Fruit fly (Drosophila melanogaster) whole organism, embryonic: ENCODE measurements around the gene retm.

Experiments
- Bgb ChIP-seq: fragments of 200-800 bp; sonication (Bioruptor generic); IDR thresholded peaks from 2 replicates; pipeline ENCODE4 v1.3.6; 2022; ENCODE audit warnings: missing biosample characterization, missing genetic modification characterization; ENCODE audit not compliant: partially characterized antibody
- CG10431 ChIP-seq: fragments of 200-800 bp; sonication (Bioruptor generic); optimal IDR thresholded peaks from 3 replicates; lab custom pipeline; 2018; ENCODE audit warnings: missing biosample characterization, mild to moderate bottlenecking, missing genetic modification characterization
- CG10979 ChIP-seq: fragments of 200-800 bp; sonication (Bioruptor generic); optimal IDR thresholded peaks from 2 replicates; lab custom pipeline; 2018; ENCODE audit warnings: missing biosample characterization, mild to moderate bottlenecking, missing genetic modification characterization, moderate library complexity
- CG11085 ChIP-seq: fragments of 200-800 bp; sonication (Bioruptor generic); IDR thresholded peaks from 2 replicates; pipeline ENCODE4 v1.3.6; 2022; ENCODE audit warnings: missing biosample characterization, missing genetic modification characterization
- CG13624 ChIP-seq: fragments of 200-800 bp; sonication (Bioruptor generic); optimal IDR thresholded peaks from 2 replicates; lab custom pipeline; 2016; ENCODE audit warnings: missing biosample characterization, missing genetic modification characterization
- CG13894 ChIP-seq: fragments of 200-800 bp; sonication (Bioruptor generic); optimal IDR thresholded peaks from 3 replicates; lab custom pipeline; 2018; ENCODE audit warnings: missing biosample characterization, mild to moderate bottlenecking, missing genetic modification characterization, moderate library complexity
- CG14667 ChIP-seq: fragments of 200-800 bp; sonication (Bioruptor generic); IDR thresholded peaks from 2 replicates; pipeline ENCODE4 v1.3.6; 2022; ENCODE audit warnings: missing biosample characterization, missing genetic modification characterization
- CG15011 ChIP-seq: fragments of 200-800 bp; sonication (Bioruptor generic); optimal IDR thresholded peaks from 3 replicates; lab custom pipeline; 2018; ENCODE audit warnings: missing biosample characterization, mild to moderate bottlenecking, missing genetic modification characterization
- CG15601 ChIP-seq: fragments of 200-800 bp; sonication (Bioruptor generic); optimal IDR thresholded peaks from 3 replicates; lab custom pipeline; 2019; ENCODE audit warnings: missing biosample characterization, mild to moderate bottlenecking, missing genetic modification characterization, moderate library complexity
- CG1647 ChIP-seq: fragments of 200-800 bp; sonication (Bioruptor generic); optimal IDR thresholded peaks from 3 replicates; lab custom pipeline; 2016; ENCODE audit warnings: missing biosample characterization, missing genetic modification characterization
- CG17186 ChIP-seq: fragments of 200-800 bp; sonication (Bioruptor generic); optimal IDR thresholded peaks from 3 replicates; lab custom pipeline; 2017; ENCODE audit warnings: missing biosample characterization, missing genetic modification reagents, missing genetic modification characterization
- CG17385 ChIP-seq: fragments of 200-800 bp; sonication (Bioruptor generic); optimal IDR thresholded peaks from 3 replicates; lab custom pipeline; 2018; ENCODE audit warnings: missing biosample characterization, mild to moderate bottlenecking, missing genetic modification characterization
- CG18599 ChIP-seq: fragments of 200-800 bp; sonication (Bioruptor generic); optimal IDR thresholded peaks from 3 replicates; lab custom pipeline; 2017; ENCODE audit warnings: missing biosample characterization, missing genetic modification characterization, mild to moderate bottlenecking, moderate library complexity, missing genetic modification reagents
- CG3838 ChIP-seq: fragments of 200-800 bp; sonication (Bioruptor generic); optimal IDR thresholded peaks from 3 replicates; lab custom pipeline; 2016; ENCODE audit warnings: missing biosample characterization, missing genetic modification characterization
- CG7745 ChIP-seq: fragments of 200-800 bp; sonication (Bioruptor generic); optimal IDR thresholded peaks from 2 replicates; lab custom pipeline; 2018; ENCODE audit warnings: missing biosample characterization, mild to moderate bottlenecking, missing genetic modification characterization, moderate library complexity
- CG8765 ChIP-seq: fragments of 200-800 bp; sonication (Bioruptor generic); IDR thresholded peaks from 2 replicates; pipeline ENCODE4 v1.3.6; 2022; ENCODE audit warnings: missing biosample characterization, missing genetic modification characterization
- CG8944 ChIP-seq: fragments of 200-800 bp; sonication (Bioruptor generic); optimal IDR thresholded peaks from 3 replicates; lab custom pipeline; 2016; ENCODE audit warnings: missing biosample characterization, missing genetic modification characterization
- CG9932 ChIP-seq: fragments of 200-800 bp; sonication (Bioruptor generic); IDR thresholded peaks from 2 replicates; pipeline ENCODE4 v1.3.6; 2022; ENCODE audit warnings: missing biosample characterization, missing genetic modification characterization
- Dip2 ChIP-seq: fragments of 200-800 bp; sonication (Bioruptor generic); IDR thresholded peaks from 2 replicates; pipeline ENCODE4 v1.3.6; 2022; ENCODE audit warnings: missing biosample characterization, missing genetic modification characterization
- Drgx ChIP-seq: fragments of 200-800 bp; sonication (Bioruptor generic); IDR thresholded peaks from 2 replicates; pipeline ENCODE4 v1.3.6; 2022; ENCODE audit warnings: missing biosample characterization, missing genetic modification characterization
- Elba2 ChIP-seq: fragments of 200-800 bp; sonication (Bioruptor generic); optimal IDR thresholded peaks from 3 replicates; lab custom pipeline; 2016; ENCODE audit warnings: missing biosample characterization, missing genetic modification characterization
- HLH3B ChIP-seq: fragments of 200-800 bp; sonication (Bioruptor generic); IDR thresholded peaks from 2 replicates; pipeline ENCODE4 v1.3.6; 2022; ENCODE audit warnings: missing biosample characterization, missing genetic modification characterization
- Hey ChIP-seq: fragments of 200-800 bp; sonication (Bioruptor generic); optimal IDR thresholded peaks from 3 replicates; lab custom pipeline; 2018; ENCODE audit warnings: missing biosample characterization, mild to moderate bottlenecking, missing genetic modification characterization
- NC2β ChIP-seq: fragments of 200-800 bp; sonication (Bioruptor generic); optimal IDR thresholded peaks from 2 replicates; lab custom pipeline; 2016; ENCODE audit warnings: missing biosample characterization, missing genetic modification characterization
- Oli ChIP-seq: fragments of 200-800 bp; sonication (Bioruptor generic); optimal IDR thresholded peaks from 2 replicates; lab custom pipeline; 2018; ENCODE audit warnings: missing biosample characterization, mild to moderate bottlenecking, missing genetic modification characterization, moderate library complexity
- Pdp1 ChIP-seq, 2 experiments: fragments of 200-800 bp; sonication (Bioruptor generic); optimal IDR thresholded peaks; 3 replicates each; lab custom pipeline; 2016; ENCODE audit warnings: missing biosample characterization in 2 of 2, missing genetic modification characterization in 2 of 2, mild to moderate bottlenecking in 1 of 2, moderate library complexity in 1 of 2
- Poxn ChIP-seq: fragments of 200-800 bp; sonication (Bioruptor generic); IDR thresholded peaks from 2 replicates; pipeline ENCODE4 v1.3.6; 2022; ENCODE audit warnings: missing biosample characterization, missing genetic modification characterization
- Sin3A ChIP-seq: fragments of >200 bp; optimal IDR thresholded peaks from 2 replicates; lab custom pipeline; 2018
- Xbp1 ChIP-seq: fragments of 200-800 bp; sonication (Bioruptor generic); optimal IDR thresholded peaks from 3 replicates; lab custom pipeline; 2016; ENCODE audit warnings: missing biosample characterization, mild to moderate bottlenecking, missing genetic modification characterization
- Xrp1 ChIP-seq: fragments of 200-800 bp; sonication (Bioruptor generic); IDR thresholded peaks from 2 replicates; pipeline ENCODE4 v1.3.6; 2022; ENCODE audit warnings: missing biosample characterization, missing genetic modification characterization
- aop ChIP-seq: fragments of 200-800 bp; sonication (Bioruptor generic); IDR thresholded peaks from 2 replicates; pipeline ENCODE4 v1.3.6; 2022; ENCODE audit warnings: missing biosample characterization, missing genetic modification characterization
- bcd ChIP-seq: fragments of 200-800 bp; sonication (Bioruptor generic); optimal IDR thresholded peaks from 2 replicates; lab custom pipeline; 2017; ENCODE audit warnings: missing biosample characterization, mild to moderate bottlenecking, missing genetic modification characterization
- chm ChIP-seq: fragments of 200-800 bp; sonication (Bioruptor generic); IDR thresholded peaks from 2 replicates; pipeline ENCODE4 v1.3.6; 2022; ENCODE audit warnings: missing biosample characterization, missing genetic modification characterization
- ci ChIP-seq: fragments of 200-800 bp; sonication (Bioruptor generic); IDR thresholded peaks from 3 replicates; pipeline ENCODE4 v1.3.6; 2022; ENCODE audit warnings: missing biosample characterization, missing genetic modification characterization
- dm ChIP-seq: fragments of 200-800 bp; sonication (Bioruptor generic); optimal IDR thresholded peaks from 3 replicates; lab custom pipeline; 2016; ENCODE audit warnings: missing biosample characterization, missing genetic modification characterization
- ewg ChIP-seq: fragments of 200-800 bp; sonication (Bioruptor generic); optimal IDR thresholded peaks from 3 replicates; lab custom pipeline; 2017; ENCODE audit warnings: mild to moderate bottlenecking, missing biosample characterization, missing genetic modification reagents, missing genetic modification characterization
- gro ChIP-seq: fragments of 200-800 bp; sonication (Bioruptor generic); optimal IDR thresholded peaks from 2 replicates; lab custom pipeline; 2016; ENCODE audit warnings: missing biosample characterization, missing genetic modification characterization
- gt ChIP-seq: fragments of 200-800 bp; sonication (Bioruptor generic); IDR thresholded peaks from 2 replicates; pipeline ENCODE4 v1.3.6; 2022; ENCODE audit warnings: missing biosample characterization, missing genetic modification characterization
- inv ChIP-seq: fragments of 200-800 bp; sonication (Bioruptor generic); IDR thresholded peaks from 2 replicates; pipeline ENCODE4 v1.3.6; 2022; ENCODE audit warnings: missing biosample characterization, missing genetic modification characterization; ENCODE audit not compliant: partially characterized antibody
- lbe ChIP-seq: fragments of 200-800 bp; sonication (Bioruptor generic); optimal IDR thresholded peaks from 2 replicates; lab custom pipeline; 2016; ENCODE audit warnings: missing biosample characterization, mild to moderate bottlenecking, missing genetic modification characterization
- otp ChIP-seq: fragments of 200-800 bp; sonication (Bioruptor generic); IDR thresholded peaks from 3 replicates; pipeline ENCODE4, ENCODE4 v1.3.6; 2022; ENCODE audit warnings: missing biosample characterization, missing genetic modification characterization
- pho ChIP-seq: fragments of 200-800 bp; sonication (Bioruptor generic); optimal IDR thresholded peaks from 2 replicates; lab custom pipeline; 2016; ENCODE audit warnings: missing biosample characterization, missing genetic modification characterization
- pros ChIP-seq: fragments of 200-800 bp; sonication (Bioruptor generic); optimal IDR thresholded peaks from 3 replicates; lab custom pipeline; 2019; ENCODE audit warnings: missing biosample characterization, mild to moderate bottlenecking, missing genetic modification characterization, moderate library complexity
- ro ChIP-seq: fragments of 200-800 bp; sonication (Bioruptor generic); IDR thresholded peaks from 2 replicates; pipeline ENCODE4 v1.3.6; 2022; ENCODE audit warnings: missing biosample characterization, missing genetic modification characterization
- row ChIP-seq: fragments of 200-800 bp; sonication (Bioruptor generic); IDR thresholded peaks from 3 replicates; pipeline ENCODE4 v1.3.6; 2022; ENCODE audit warnings: missing biosample characterization, missing genetic modification characterization
- so ChIP-seq: fragments of 200-800 bp; sonication (Bioruptor generic); IDR thresholded peaks from 3 replicates; pipeline ENCODE4 v1.3.6; 2022; ENCODE audit warnings: missing biosample characterization, missing genetic modification characterization
- sr ChIP-seq: fragments of 200-800 bp; sonication (Bioruptor generic); IDR thresholded peaks from 3 replicates; pipeline ENCODE4 v1.3.6; 2022; ENCODE audit warnings: missing biosample characterization, missing genetic modification characterization
- stwl ChIP-seq: fragments of 200-800 bp; sonication (Bioruptor generic); optimal IDR thresholded peaks from 3 replicates; lab custom pipeline; 2018; ENCODE audit warnings: missing biosample characterization, mild to moderate bottlenecking, missing genetic modification characterization, moderate library complexity
- twi ChIP-seq: fragments of 200-800 bp; optimal IDR thresholded peaks from 2 replicates; lab custom pipeline; 2019; ENCODE audit warnings: missing biosample characterization, mild to moderate bottlenecking, missing genetic modification characterization, moderate library complexity
- unc-4 ChIP-seq: fragments of 200-800 bp; sonication (Bioruptor generic); IDR thresholded peaks from 2 replicates; pipeline ENCODE4 v1.3.6; 2022; ENCODE audit warnings: missing biosample characterization, missing genetic modification characterization; ENCODE audit not compliant: partially characterized antibody
- wek ChIP-seq: fragments of 200-800 bp; sonication (Bioruptor generic); optimal IDR thresholded peaks from 3 replicates; lab custom pipeline; 2018; ENCODE audit warnings: missing biosample characterization, mild to moderate bottlenecking, missing genetic modification characterization, moderate library complexity

retm gene

DNA sequence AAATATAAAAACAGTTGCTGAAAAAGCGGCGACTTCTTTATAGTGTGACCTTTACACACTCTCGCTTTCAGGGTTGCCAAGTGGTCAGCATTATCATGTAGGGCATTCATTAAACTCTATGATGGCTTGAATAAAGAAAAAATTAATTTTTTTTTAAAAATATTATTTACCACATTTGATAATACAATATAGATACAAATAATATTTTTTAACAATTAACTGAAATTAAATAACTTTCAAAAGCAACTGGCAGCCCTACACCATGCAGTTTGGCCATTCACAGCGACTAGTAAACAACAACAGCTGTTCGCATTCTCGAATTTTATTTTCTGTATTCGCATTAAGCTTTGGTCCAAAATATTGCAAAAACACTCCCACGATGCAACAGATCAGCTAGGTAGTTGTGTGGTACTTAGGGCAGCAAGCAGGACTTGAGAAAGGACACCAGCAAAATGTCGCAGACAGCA lies 35.1 kb upstream of the retm start, which contains the start of the genes Phf5a and CG31638 (continued):
- TF ChIP-seq CG13624 (GFP tag; lab: Kevin White, UChicago) (no peak), inv (GFP tag; lab: Robert Waterston, UW) (no peak), CG11085 (GFP tag; lab: Robert Waterston, UW) (peak; percentile 97), stwl (tag; lab: Kevin White, UChicago) (peak; percentile 99), ci (GFP tag; lab: Robert Waterston, UW) (peak; percentile 92), CG17186 (GFP tag; lab: Kevin White, UChicago) (peak; percentile 22), Oli (tag; lab: Kevin White, UChicago) (peak; percentile 89), Bgb (GFP tag; lab: Robert Waterston, UW) (no peak; the same call in 1 of the 2 replicates), bcd (peak; percentile 86), CG15601 (tag; lab: Kevin White, UChicago) (peak; percentile 68), unc-4 (peak; percentile 39; the same call in 1 of the 2 replicates), lbe (GFP tag; lab: Kevin White, UChicago) (peak; percentile 93), sr (0 out of 3 replicates have a peak, but pooled peaks have one; percentile 18), NC2β (GFP tag; lab: Kevin White, UChicago) (peak; percentile 60), ro (no peak), Xbp1 (GFP tag; lab: Kevin White, UChicago) (peak; percentile 74), dm (GFP tag; lab: Kevin White, UChicago) (peak; percentile 54), CG10979 (peak; percentile 95), Elba2 (GFP tag; lab: Kevin White, UChicago) (peak; percentile 63), gt (peak; percentile 93), wek (peak; percentile 91), Sin3A (lab: Kevin White, UChicago) (peak; percentile 47), Dip2 (GFP tag; lab: Robert Waterston, UW) (peak; percentile 58), twi (peak; percentile 83), gro (no peak), CG18599 (peak; percentile 96), chm (peak; percentile 77), ewg (GFP tag; lab: Kevin White, UChicago) (peak; percentile 70), CG9932 (peak; percentile 85), CG14667 (GFP tag; lab: Robert Waterston, UW) (peak; percentile 97), Drgx (GFP tag; lab: Robert Waterston, UW) (peak; percentile 93), HLH3B (GFP tag; lab: Robert Waterston, UW) (peak; percentile 91), Xrp1 (GFP tag; lab: Robert Waterston, UW) (peak; percentile 98), Hey (tag; lab: Kevin White, UChicago) (no peak), CG15011 (GFP tag; lab: Kevin White, UChicago) (peak; percentile 82), Poxn (GFP tag; lab: Robert Waterston, UW) (no peak), otp (GFP tag; lab: Robert Waterston, UW) (peak; percentile 81; the same call in 2 of the 3 replicates), CG1647 (GFP tag; lab: Kevin White, UChicago) (no peak), Pdp1 (GFP tag; optimal IDR thresholded peaks at IDR 0.05; lab: Kevin White, UChicago) (peak; percentile 14 to 87), pros (GFP tag; lab: Kevin White, UChicago) (no peak), CG3838 (no peak), pho (GFP tag; lab: Kevin White, UChicago) (no peak), so (GFP tag; lab: Robert Waterston, UW) (peak; percentile 87; the same call in 2 of the 3 replicates), CG8765 (GFP tag; lab: Robert Waterston, UW) (peak; percentile 96), aop (GFP tag; lab: Robert Waterston, UW) (no peak), row (GFP tag; lab: Robert Waterston, UW) (peak; percentile 99), CG13894 (peak; percentile 96), CG7745 (tag; lab: Kevin White, UChicago) (peak; percentile 72), CG17385 (GFP tag; lab: Kevin White, UChicago) (peak; percentile 90), CG8944 (peak; percentile 72), CG10431 (GFP tag; lab: Kevin White, UChicago) (peak; percentile 90)
